Worm (Caenorhabditis elegans): ENCODE measurements around the gene flad-1.

ce11 chrII:9943837-9944236 is at the start of gene flad-1:
- no peak for TF ChIP-seq ama-1 (optimal IDR thresholded peaks at IDR 0.05)
- TF ChIP-seq nhr-12 (tag; optimal IDR thresholded peaks at IDR 0.05) = no peak
- TF ChIP-seq snpc-4 (tag; optimal IDR thresholded peaks at IDR 0.05) = no peak
- TF ChIP-seq zag-1 (tag; optimal IDR thresholded peaks at IDR 0.05) = no peak
- no peak for TF ChIP-seq fos-1 (tag; optimal IDR thresholded peaks at IDR 0.05)
- TF ChIP-seq lin-13 (GFP tag; optimal IDR thresholded peaks at IDR 0.05) = no peak
- TF ChIP-seq ceh-16 (tag; optimal IDR thresholded peaks at IDR 0.05) = no peak
- no peak for TF ChIP-seq mdl-1 (tag; optimal IDR thresholded peaks at IDR 0.05)
- TF ChIP-seq unc-39 (tag; optimal IDR thresholded peaks at IDR 0.05) = no peak
- TF ChIP-seq nhr-10 (tag; optimal IDR thresholded peaks at IDR 0.05) = no peak

All from whole organism, L2 larva.